Worm (Caenorhabditis elegans) whole organism, L2 larva: ENCODE data around the gene pacs-1.

Source experiments
- C34F6.9 ChIP-seq: fragments of 150-350 bp; optimal IDR thresholded peaks from 2 replicates; lab custom pipeline; 2014; ENCODE audit warnings: missing biosample characterization, missing genetic modification characterization
- F13H6.1 ChIP-seq: sonication (generic microtip); optimal IDR thresholded peaks from 2 replicates; lab custom pipeline; 2016; ENCODE audit warnings: missing genetic modification characterization, missing compliant biosample characterization
- R02D3.7 ChIP-seq: fragments of 150-350 bp; optimal IDR thresholded peaks from 2 replicates; lab custom pipeline; 2014; ENCODE audit warnings: missing biosample characterization, missing genetic modification characterization
- Y55F3AM.14 ChIP-seq: fragments of 200-800 bp; sonication (Bioruptor generic); optimal IDR thresholded peaks from 2 replicates; lab custom pipeline; 2018; ENCODE audit warnings: mild to moderate bottlenecking, missing genetic modification characterization, missing compliant biosample characterization
- blmp-1 ChIP-seq: sonication (generic microtip); optimal IDR thresholded peaks from 2 replicates; lab custom pipeline; 2017; ENCODE audit warnings: missing genetic modification characterization, mild to moderate bottlenecking, missing compliant biosample characterization, antibody characterized with exemption, moderate library complexity; ENCODE audit not compliant: insufficient read depth
- ceh-16 ChIP-seq: fragments of 150-350 bp; optimal IDR thresholded peaks from 2 replicates; lab custom pipeline; 2014; ENCODE audit warnings: missing biosample characterization, missing genetic modification characterization
- crh-2 ChIP-seq: sonication (generic microtip); optimal IDR thresholded peaks from 2 replicates; lab custom pipeline; 2017; ENCODE audit warnings: missing biosample characterization, missing genetic modification characterization
- dmd-4 ChIP-seq: sonication (generic microtip); optimal IDR thresholded peaks from 2 replicates; lab custom pipeline; 2017; ENCODE audit warnings: missing biosample characterization, missing genetic modification characterization
- egl-27 ChIP-seq: sonication (generic microtip); optimal IDR thresholded peaks from 3 replicates; lab custom pipeline; 2017; ENCODE audit warnings: missing biosample characterization, missing genetic modification reagents, missing genetic modification characterization
- elt-1 ChIP-seq: fragments of 150-350 bp; optimal IDR thresholded peaks from 2 replicates; lab custom pipeline; 2014; ENCODE audit warnings: missing biosample characterization, missing genetic modification characterization
- elt-3 ChIP-seq: sonication (generic microtip); optimal IDR thresholded peaks from 2 replicates; lab custom pipeline; 2017; ENCODE audit warnings: missing biosample characterization, missing genetic modification characterization
- fos-1 ChIP-seq: fragments of 150-350 bp; optimal IDR thresholded peaks from 2 replicates; lab custom pipeline; 2014; ENCODE audit warnings: missing biosample characterization, missing genetic modification characterization
- gmeb-1 ChIP-seq: fragments of 150-350 bp; optimal IDR thresholded peaks from 2 replicates; lab custom pipeline; 2014; ENCODE audit warnings: missing biosample characterization, missing genetic modification characterization
- lin-11 ChIP-seq: fragments of 150-350 bp; sonication (generic microtip); optimal IDR thresholded peaks from 2 replicates; lab custom pipeline; 2014; ENCODE audit warnings: missing biosample characterization, missing genetic modification characterization, inconsistent platforms, mixed read lengths
- lin-13 ChIP-seq: fragments of 150-350 bp; optimal IDR thresholded peaks from 2 replicates; lab custom pipeline; 2014; ENCODE audit warnings: missing biosample characterization, missing genetic modification reagents, missing genetic modification characterization
- lsy-2 ChIP-seq, 2 experiments: fragments of 150-350 bp in 1 of 2; sonication (generic microtip) in 1 of 2; optimal IDR thresholded peaks; 2 replicates each; lab custom pipeline; 2014 to 2017; ENCODE audit warnings: missing biosample characterization in 2 of 2, missing genetic modification characterization in 2 of 2
- mab-5 ChIP-seq: fragments of 150-350 bp; optimal IDR thresholded peaks from 2 replicates; lab custom pipeline; 2014; ENCODE audit warnings: missing biosample characterization, missing genetic modification characterization
- nhr-10 ChIP-seq: sonication (generic microtip); optimal IDR thresholded peaks from 2 replicates; lab custom pipeline; 2017; ENCODE audit warnings: missing biosample characterization, missing genetic modification characterization
- nhr-12 ChIP-seq: fragments of 150-350 bp; optimal IDR thresholded peaks from 2 replicates; lab custom pipeline; 2014; ENCODE audit warnings: missing biosample characterization, missing genetic modification characterization
- nhr-129 ChIP-seq: fragments of 150-350 bp; optimal IDR thresholded peaks from 2 replicates; lab custom pipeline; 2014; ENCODE audit warnings: missing biosample characterization, missing genetic modification characterization
- nhr-21 ChIP-seq: fragments of 150-350 bp; optimal IDR thresholded peaks from 2 replicates; lab custom pipeline; 2014; ENCODE audit warnings: missing biosample characterization, missing genetic modification characterization
- nhr-23 ChIP-seq: fragments of 150-350 bp; optimal IDR thresholded peaks from 2 replicates; lab custom pipeline; 2014; ENCODE audit warnings: missing biosample characterization, missing genetic modification reagents, missing genetic modification characterization
- nhr-25 ChIP-seq: fragments of 150-350 bp; sonication (generic microtip); optimal IDR thresholded peaks from 3 replicates; lab custom pipeline; 2014; ENCODE audit warnings: missing biosample characterization, missing genetic modification characterization
- nhr-6 ChIP-seq: fragments of 150-350 bp; optimal IDR thresholded peaks from 2 replicates; lab custom pipeline; 2014; ENCODE audit warnings: missing biosample characterization, missing genetic modification characterization
- nhr-77 ChIP-seq: fragments of 150-350 bp; optimal IDR thresholded peaks from 2 replicates; lab custom pipeline; 2014; ENCODE audit warnings: missing biosample characterization, missing genetic modification characterization
- sem-4 ChIP-seq: fragments of 150-350 bp; optimal IDR thresholded peaks from 2 replicates; lab custom pipeline; 2014; ENCODE audit warnings: missing biosample characterization, missing genetic modification reagents, missing genetic modification characterization
- skn-1 ChIP-seq: sonication (generic microtip); optimal IDR thresholded peaks from 2 replicates; lab custom pipeline; 2017; ENCODE audit warnings: missing biosample characterization, missing genetic modification characterization
- sma-3 ChIP-seq: sonication (generic microtip); optimal IDR thresholded peaks from 2 replicates; lab custom pipeline; 2016; ENCODE audit warnings: missing genetic modification reagents, missing genetic modification characterization, missing compliant biosample characterization
- sma-9 ChIP-seq, 2 experiments: fragments of 150-350 bp in 1 of 2; sonication (generic microtip) in 1 of 2; optimal IDR thresholded peaks; 2 replicates each; lab custom pipeline; 2014 to 2016; ENCODE audit warnings: missing genetic modification characterization in 2 of 2, mild to moderate bottlenecking in 1 of 2, missing biosample characterization in 1 of 2, missing compliant biosample characterization in 1 of 2, missing genetic modification reagents in 1 of 2, moderate library complexity in 1 of 2
- snpc-4 ChIP-seq: fragments of 150-350 bp; optimal IDR thresholded peaks from 2 replicates; lab custom pipeline; 2014; ENCODE audit warnings: missing biosample characterization, missing genetic modification characterization
- unc-39 ChIP-seq: fragments of 150-350 bp; optimal IDR thresholded peaks from 2 replicates; lab custom pipeline; 2014; ENCODE audit warnings: missing biosample characterization, missing genetic modification characterization
- unc-55 ChIP-seq: fragments of 150-350 bp; sonication (generic microtip); optimal IDR thresholded peaks from 3 replicates; lab custom pipeline; 2014; ENCODE audit warnings: missing biosample characterization, missing genetic modification reagents, missing genetic modification characterization
- unc-62 ChIP-seq: fragments of 150-350 bp; optimal IDR thresholded peaks from 2 replicates; lab custom pipeline; 2014; ENCODE audit warnings: missing biosample characterization, missing genetic modification reagents, missing genetic modification characterization
- zag-1 ChIP-seq: fragments of 150-350 bp; optimal IDR thresholded peaks from 2 replicates; lab custom pipeline; 2014; ENCODE audit warnings: missing biosample characterization, missing genetic modification characterization
- ztf-1 ChIP-seq: fragments of 200-800 bp; sonication (Bioruptor generic); conservative IDR thresholded peaks from 2 replicates; pipeline ENCODE4 v1.3.6; 2022; ENCODE audit warnings: missing genetic modification characterization, missing compliant biosample characterization
- ztf-11 ChIP-seq: sonication (generic microtip); optimal IDR thresholded peaks from 2 replicates; lab custom pipeline; 2017; ENCODE audit warnings: missing biosample characterization, missing genetic modification characterization
- ztf-4 ChIP-seq: fragments of 150-350 bp; optimal IDR thresholded peaks from 2 replicates; lab custom pipeline; 2014; ENCODE audit warnings: missing biosample characterization, missing genetic modification characterization

Gene pacs-1

DNA sequence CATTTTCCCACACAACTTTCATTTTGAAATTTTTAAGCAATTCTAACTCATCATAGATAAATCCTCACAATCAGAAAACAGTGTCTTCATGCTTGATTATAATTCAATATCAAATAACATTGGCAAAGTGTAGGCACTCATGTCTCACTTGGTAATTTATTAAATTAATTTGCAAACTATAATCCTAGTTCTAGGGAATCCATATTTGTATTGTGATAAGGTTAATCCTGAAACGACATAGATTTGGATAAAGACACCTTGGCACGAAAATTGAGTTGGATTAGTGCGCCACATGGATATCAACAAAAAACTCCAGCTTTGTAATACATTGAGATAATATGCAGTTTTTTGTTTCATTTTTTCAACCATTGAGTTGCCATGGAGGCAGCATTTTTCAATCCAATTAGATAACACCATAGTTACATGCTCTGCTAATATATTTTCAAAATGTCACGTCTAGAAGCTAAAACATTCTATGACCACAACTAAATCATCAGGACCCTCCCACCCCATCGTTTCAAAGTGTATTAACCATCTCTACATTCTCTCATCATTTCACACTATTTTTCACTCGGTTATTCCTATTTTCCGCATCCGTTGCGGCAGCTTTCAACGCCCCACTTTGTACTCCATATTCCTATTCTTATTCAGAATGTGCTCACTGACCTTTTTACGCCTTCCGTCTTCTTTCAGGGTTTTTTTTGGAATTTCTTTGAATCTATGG lies 33.2 kb downstream of the pacs-1 start:
- no peak for TF ChIP-seq unc-39 (tag; lab: Kevin White, UChicago)
- no peak for TF ChIP-seq gmeb-1 (tag; lab: Kevin White, UChicago)
- no peak for TF ChIP-seq ceh-16 (tag; lab: Kevin White, UChicago)
- TF ChIP-seq egl-27 (tag; lab: Kevin White, UChicago), result no peak
- no peak for TF ChIP-seq elt-3
- no peak for TF ChIP-seq nhr-23 (tag; lab: Kevin White, UChicago)
- TF ChIP-seq blmp-1 (tag; lab: Kevin White, UChicago), result no peak
- TF ChIP-seq dmd-4, result no peak
- TF ChIP-seq nhr-12 (tag; lab: Kevin White, UChicago), result no peak

DNA sequence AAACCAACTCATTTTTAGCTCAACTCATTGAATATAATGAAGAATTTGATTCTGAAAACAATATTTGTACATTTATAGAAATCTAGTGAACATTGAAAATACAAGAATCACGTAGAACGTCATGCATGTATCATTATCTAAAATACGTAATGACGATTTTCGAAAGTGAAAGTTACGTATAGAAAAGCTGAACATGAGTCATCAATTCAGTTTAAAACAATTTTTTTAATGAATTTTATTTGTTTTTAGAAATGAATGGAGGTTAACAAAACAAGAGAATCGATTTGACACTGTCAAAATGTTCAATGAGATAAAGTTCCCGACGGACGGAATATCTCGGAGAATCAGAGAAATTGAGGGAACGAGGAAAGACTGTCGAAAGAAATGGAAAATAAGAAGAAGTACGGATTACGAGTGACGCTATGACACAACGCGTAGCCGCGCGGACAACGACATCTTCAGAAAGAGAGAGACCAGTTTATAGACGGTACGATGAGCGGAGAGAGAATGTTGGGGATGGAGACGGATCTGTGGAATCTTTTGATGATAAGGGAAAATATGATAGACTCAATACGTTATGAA lies 35.3 kb downstream of the pacs-1 start, which contains the start of gene ptr-1:
ptr-1 (minus strand) TSS at position 51 of the 582 bp plus-strand sequence.
- TF ChIP-seq zag-1 (tag; lab: Kevin White, UChicago) (no peak), ceh-16 (tag; lab: Kevin White, UChicago) (no peak), egl-27 (tag; lab: Kevin White, UChicago) (no peak), nhr-129 (tag; lab: Kevin White, UChicago) (no peak), Y55F3AM.14 (GFP tag; lab: Kevin White, UChicago) (no peak)
- TF ChIP-seq, all 48 proteins: peak for 0

DNA sequence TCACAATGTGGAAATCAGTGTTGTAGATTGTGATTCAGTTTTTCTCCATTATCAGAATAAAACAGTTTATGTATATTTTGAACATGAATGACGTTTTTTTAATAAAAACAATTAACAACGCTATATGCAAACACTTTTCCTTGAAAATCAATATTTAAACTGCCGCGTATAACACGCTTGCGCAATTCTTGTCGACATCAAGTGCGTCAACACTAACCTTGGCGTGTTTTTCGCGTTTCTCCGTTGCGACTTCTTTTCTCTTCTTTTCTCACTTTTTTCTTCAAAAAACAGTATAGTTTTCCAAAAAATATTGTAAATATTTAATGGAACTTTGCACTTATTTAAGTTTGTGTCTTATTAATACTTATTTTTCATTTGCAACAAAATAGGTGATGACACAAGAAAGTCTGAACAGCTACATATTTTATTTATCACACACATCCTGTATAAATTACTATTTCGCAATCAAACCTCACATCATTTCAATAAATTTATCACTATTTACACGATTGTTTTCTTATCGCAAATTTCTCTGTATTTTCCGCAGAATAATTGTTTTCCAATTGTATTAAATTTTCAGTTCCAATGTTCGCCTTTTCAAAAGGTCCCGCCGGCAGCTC lies 41.7 kb downstream of the pacs-1 start, which contains the start of gene spas-1:
spas-1 (plus strand) TSS at position 572 of the 620 bp plus-strand sequence.
- TF ChIP-seq gmeb-1 (tag; lab: Kevin White, UChicago) (peak; percentile 99), unc-62 (peak; percentile 12), nhr-21 (tag; lab: Kevin White, UChicago) (peak; percentile 80), sma-3 (peak; percentile 91), zag-1 (tag; lab: Kevin White, UChicago) (peak; percentile 37), sma-9 (GFP tag; optimal IDR thresholded peaks at IDR 0.05; lab: Kevin White, UChicago) (peak; percentile 93), sma-9 (tag; optimal IDR thresholded peaks at IDR 0.05; lab: Kevin White, UChicago) (no peak), snpc-4 (tag; lab: Kevin White, UChicago) (peak; percentile 82), nhr-25 (peak; percentile 85), ztf-4 (peak; percentile 78), nhr-129 (tag; lab: Kevin White, UChicago) (peak; percentile 91), ztf-1 (no peak), ceh-16 (tag; lab: Kevin White, UChicago) (peak; percentile 76), lin-13 (GFP tag; lab: Kevin White, UChicago) (peak; percentile 87), egl-27 (tag; lab: Kevin White, UChicago) (peak; percentile 74), Y55F3AM.14 (GFP tag; lab: Kevin White, UChicago) (no peak), nhr-10 (tag; lab: Kevin White, UChicago) (no peak), nhr-77 (tag; lab: Kevin White, UChicago) (peak; percentile 40), lsy-2 (tag; optimal IDR thresholded peaks at IDR 0.05; lab: Kevin White, UChicago) (peak; percentile 81 to 94), blmp-1 (tag; lab: Kevin White, UChicago) (peak; percentile 49), unc-55 (GFP tag; lab: Kevin White, UChicago) (peak; percentile 95), ztf-11 (tag; lab: Kevin White, UChicago) (no peak), fos-1 (tag; lab: Kevin White, UChicago) (peak; percentile 57), sem-4 (peak; percentile 75), R02D3.7 (tag; lab: Kevin White, UChicago) (peak; percentile 55), unc-39 (tag; lab: Kevin White, UChicago) (no peak), skn-1 (tag; lab: Kevin White, UChicago) (peak; percentile 7), C34F6.9 (peak; percentile 96), mab-5 (peak; percentile 86), F13H6.1 (peak; percentile 88), elt-1 (no peak), crh-2 (tag; lab: Kevin White, UChicago) (peak; percentile 92), nhr-6 (tag; lab: Kevin White, UChicago) (peak; percentile 81), dmd-4 (no peak), lin-11 (tag; lab: Kevin White, UChicago) (peak; percentile 13)
- TF ChIP-seq, all 48 proteins: peak for 27
